Fruit fly (Drosophila melanogaster) Kc167 (cell line): ENCODE measurements around the gene Herc4.

ENCODE experiments used
- psq ChIP-seq: fragments of >200 bp; optimal IDR thresholded peaks from 2 replicates; lab custom pipeline; 2017; ENCODE audit warnings: missing external identifiers
- ttk ChIP-seq: sonication (Bioruptor generic); optimal IDR thresholded peaks from 2 replicates; lab custom pipeline; 2017; ENCODE audit warnings: missing external identifiers

dm6 chr3L:1335428-1335764 lies 21.9 kb downstream of the Herc4 start:
- TF ChIP-seq ttk (lab: Kevin White, UChicago) (no peak), psq (lab: Kevin White, UChicago) (no peak)
